Worm (Caenorhabditis elegans) whole organism, L1 larva: ENCODE results near the gene F29B9.1.
A peak's percentile ranks its signal among the peaks of the same experiment; 100 is the strongest.

Experiments
- C04F5.9 ChIP-seq: sonication (generic microtip); optimal IDR thresholded peaks from 2 replicates; lab custom pipeline; 2016; ENCODE audit warnings: missing genetic modification characterization, missing compliant biosample characterization
- C34B4.2 ChIP-seq: sonication (generic microtip); optimal IDR thresholded peaks from 2 replicates; lab custom pipeline; 2017; ENCODE audit warnings: mild to moderate bottlenecking, missing genetic modification characterization, missing compliant biosample characterization
- F16B12.6 ChIP-seq: fragments of 150-350 bp; optimal IDR thresholded peaks from 2 replicates; lab custom pipeline; 2014; ENCODE audit warnings: missing biosample characterization, missing genetic modification characterization
- Y116A8C.19 ChIP-seq: sonication (generic microtip); optimal IDR thresholded peaks from 2 replicates; lab custom pipeline; 2016; ENCODE audit warnings: missing compliant biosample characterization, missing genetic modification characterization, borderline replicate concordance
- alr-1 ChIP-seq: fragments of 200-800 bp; sonication (Bioruptor generic); optimal IDR thresholded peaks from 2 replicates; lab custom pipeline; 2018; ENCODE audit warnings: borderline replicate concordance, mild to moderate bottlenecking, missing genetic modification characterization, missing compliant biosample characterization
- aly-2 ChIP-seq: fragments of 150-350 bp; optimal IDR thresholded peaks from 2 replicates; lab custom pipeline; 2014; ENCODE audit warnings: missing biosample characterization, missing genetic modification characterization
- ama-1 ChIP-seq: fragments of 150-350 bp; optimal IDR thresholded peaks from 2 replicates; lab custom pipeline; 2014
- blmp-1 ChIP-seq: fragments of 150-350 bp; optimal IDR thresholded peaks from 2 replicates; lab custom pipeline; 2014; ENCODE audit warnings: missing biosample characterization, missing genetic modification characterization
- ceh-8 ChIP-seq: fragments of 200-800 bp; sonication (Bioruptor generic); optimal IDR thresholded peaks from 2 replicates; lab custom pipeline; 2018; ENCODE audit warnings: mild to moderate bottlenecking, missing genetic modification characterization, moderate library complexity, missing compliant biosample characterization
- ceh-90 ChIP-seq: sonication (generic microtip); optimal IDR thresholded peaks from 2 replicates; lab custom pipeline; 2016; ENCODE audit warnings: missing genetic modification characterization, missing compliant biosample characterization
- ces-1 ChIP-seq: fragments of 150-350 bp; optimal IDR thresholded peaks from 2 replicates; lab custom pipeline; 2014; ENCODE audit warnings: missing biosample characterization, missing genetic modification reagents, missing genetic modification characterization
- dpl-1 ChIP-seq, 3 experiments: fragments of 150-350 bp in 2 of 3; sonication (generic microtip) in 1 of 3; optimal IDR thresholded peaks; 2 replicates each; lab custom pipeline; 2014 to 2017; ENCODE audit warnings: missing biosample characterization in 3 of 3, missing genetic modification characterization in 3 of 3, missing genetic modification reagents in 3 of 3
- dsc-1 ChIP-seq: sonication (generic microtip); optimal IDR thresholded peaks from 2 replicates; lab custom pipeline; 2016; ENCODE audit warnings: mild to moderate bottlenecking, missing genetic modification characterization, missing compliant biosample characterization
- efl-1 ChIP-seq, 4 experiments: fragments of 150-350 bp; optimal IDR thresholded peaks in 3 of 4; peaks in 1 of 4; 1 replicate in 1 of 4; 2 replicates in 3 of 4; lab custom pipeline; 2014; ENCODE audit warnings: missing biosample characterization in 2 of 4, missing genetic modification characterization in 2 of 4, missing genetic modification reagents in 2 of 4
- egl-13 ChIP-seq: sonication (generic microtip); optimal IDR thresholded peaks from 2 replicates; lab custom pipeline; 2016; ENCODE audit warnings: missing genotype, missing genetic modification reagents, missing genetic modification characterization, missing compliant biosample characterization
- egl-27 ChIP-seq, 2 experiments: fragments of 150-350 bp in 1 of 2; sonication (generic microtip); optimal IDR thresholded peaks; 3 replicates each; lab custom pipeline; 2017 to 2018; ENCODE audit warnings: missing biosample characterization in 2 of 2, missing genetic modification characterization in 2 of 2, missing genetic modification reagents in 2 of 2
- elt-2 ChIP-seq: sonication (generic microtip); optimal IDR thresholded peaks from 2 replicates; lab custom pipeline; 2016; ENCODE audit warnings: missing genetic modification characterization, mild to moderate bottlenecking, inconsistent platforms, missing compliant biosample characterization, missing genetic modification reagents
- ets-5 ChIP-seq: fragments of 200-800 bp; sonication (Bioruptor generic); IDR thresholded peaks from 2 replicates; pipeline ENCODE4 v1.3.6; 2022; ENCODE audit warnings: missing genetic modification characterization, missing compliant biosample characterization
- fkh-8 ChIP-seq: sonication (generic microtip); optimal IDR thresholded peaks from 2 replicates; lab custom pipeline; 2016; ENCODE audit warnings: mild to moderate bottlenecking, missing genetic modification characterization, missing compliant biosample characterization
- fos-1 ChIP-seq: fragments of 150-350 bp; optimal IDR thresholded peaks from 2 replicates; lab custom pipeline; 2014; ENCODE audit warnings: missing biosample characterization, missing genetic modification characterization
- hlh-17 ChIP-seq: fragments of 200-800 bp; sonication (Bioruptor generic); optimal IDR thresholded peaks from 2 replicates; lab custom pipeline; 2018; ENCODE audit warnings: missing genetic modification characterization, mild to moderate bottlenecking, missing compliant biosample characterization, moderate library complexity, borderline replicate concordance
- hpl-2 ChIP-seq: fragments of 150-350 bp; optimal IDR thresholded peaks from 2 replicates; lab custom pipeline; 2014; ENCODE audit warnings: missing biosample characterization, missing genetic modification reagents, missing genetic modification characterization
- jun-1 ChIP-seq: fragments of 150-350 bp; optimal IDR thresholded peaks from 2 replicates; lab custom pipeline; 2014; ENCODE audit warnings: missing biosample characterization, missing genetic modification reagents, missing genetic modification characterization
- lin-14 ChIP-seq: fragments of 200-800 bp; sonication (Bioruptor generic); optimal IDR thresholded peaks from 2 replicates; lab custom pipeline; 2018; ENCODE audit warnings: mild to moderate bottlenecking, missing genetic modification characterization, moderate library complexity, missing compliant biosample characterization
- lin-39 ChIP-seq: fragments of 150-350 bp; optimal IDR thresholded peaks from 2 replicates; lab custom pipeline; 2014; ENCODE audit warnings: missing biosample characterization, missing genetic modification reagents, missing genetic modification characterization
- lsy-2 ChIP-seq, 2 experiments: fragments of 150-350 bp; optimal IDR thresholded peaks; 2 replicates each; lab custom pipeline; 2014; ENCODE audit warnings: missing biosample characterization in 2 of 2, missing genetic modification characterization in 2 of 2
- mab-9 ChIP-seq: fragments of 200-800 bp; sonication (Bioruptor generic); IDR thresholded peaks from 2 replicates; pipeline ENCODE4 v1.3.6; 2022; ENCODE audit warnings: missing genetic modification reagents, missing genetic modification characterization, missing compliant biosample characterization
- mdl-1 ChIP-seq, 2 experiments: fragments of 150-350 bp; optimal IDR thresholded peaks; 2 replicates each; lab custom pipeline; 2014 to 2017; ENCODE audit warnings: missing biosample characterization in 2 of 2, missing genetic modification characterization in 2 of 2, inconsistent platforms in 1 of 2
- mep-1 ChIP-seq: fragments of 150-350 bp; optimal IDR thresholded peaks from 2 replicates; lab custom pipeline; 2014; ENCODE audit warnings: missing biosample characterization, missing genetic modification characterization
- nhr-12 ChIP-seq: sonication (generic microtip); optimal IDR thresholded peaks from 2 replicates; lab custom pipeline; 2017; ENCODE audit warnings: missing biosample characterization, missing genetic modification characterization
- nhr-19 ChIP-seq: fragments of 200-800 bp; sonication (Bioruptor generic); conservative IDR thresholded peaks from 2 replicates; pipeline ENCODE4 v1.3.6; 2022; ENCODE audit warnings: missing genetic modification characterization, missing compliant biosample characterization
- nhr-237 ChIP-seq: fragments of 150-350 bp; optimal IDR thresholded peaks from 2 replicates; lab custom pipeline; 2014; ENCODE audit warnings: missing biosample characterization, missing genetic modification characterization
- nhr-28 ChIP-seq: fragments of 150-350 bp; optimal IDR thresholded peaks from 2 replicates; lab custom pipeline; 2014; ENCODE audit warnings: missing biosample characterization, missing genetic modification characterization
- nhr-47 ChIP-seq: sonication (generic microtip); optimal IDR thresholded peaks from 2 replicates; lab custom pipeline; 2016; ENCODE audit warnings: mild to moderate bottlenecking, missing genetic modification characterization, moderate library complexity, missing compliant biosample characterization
- nhr-71 ChIP-seq: sonication (generic microtip); optimal IDR thresholded peaks from 2 replicates; lab custom pipeline; 2016; ENCODE audit warnings: mild to moderate bottlenecking, missing genetic modification characterization, moderate library complexity, missing compliant biosample characterization
- nhr-77 ChIP-seq: fragments of 150-350 bp; optimal IDR thresholded peaks from 2 replicates; lab custom pipeline; 2014; ENCODE audit warnings: missing biosample characterization, missing genetic modification characterization
- nhr-84 ChIP-seq: sonication (generic microtip); optimal IDR thresholded peaks from 2 replicates; lab custom pipeline; 2017; ENCODE audit warnings: missing biosample characterization, missing genetic modification characterization
- pag-3 ChIP-seq: sonication (generic microtip); optimal IDR thresholded peaks from 2 replicates; lab custom pipeline; 2017; ENCODE audit warnings: missing genetic modification characterization, mild to moderate bottlenecking, missing compliant biosample characterization, antibody characterized with exemption, borderline replicate concordance; ENCODE audit not compliant: insufficient read depth
- pqm-1 ChIP-seq: sonication (generic microtip); optimal IDR thresholded peaks from 3 replicates; lab custom pipeline; 2017; ENCODE audit warnings: missing biosample characterization, missing genetic modification characterization
- skn-1 ChIP-seq: fragments of 150-350 bp; optimal IDR thresholded peaks from 2 replicates; lab custom pipeline; 2014; ENCODE audit warnings: missing biosample characterization, missing genetic modification characterization
- snu-23 ChIP-seq: sonication (generic microtip); optimal IDR thresholded peaks from 2 replicates; lab custom pipeline; 2016; ENCODE audit warnings: missing genetic modification characterization, missing compliant biosample characterization
- sox-4 ChIP-seq: sonication (generic microtip); optimal IDR thresholded peaks from 2 replicates; lab custom pipeline; 2016; ENCODE audit warnings: missing genetic modification characterization, missing compliant biosample characterization
- sptf-1 ChIP-seq: fragments of 150-350 bp; optimal IDR thresholded peaks from 2 replicates; lab custom pipeline; 2014; ENCODE audit warnings: missing biosample characterization, missing genetic modification characterization
- tbx-2 ChIP-seq: sonication (generic microtip); optimal IDR thresholded peaks from 2 replicates; lab custom pipeline; 2016; ENCODE audit warnings: missing genetic modification characterization, missing compliant biosample characterization
- tlp-1 ChIP-seq: fragments of 150-350 bp; optimal IDR thresholded peaks from 2 replicates; lab custom pipeline; 2014; ENCODE audit warnings: missing biosample characterization, missing genetic modification characterization
- unc-130 ChIP-seq: fragments of 150-350 bp; optimal IDR thresholded peaks from 2 replicates; lab custom pipeline; 2017; ENCODE audit warnings: missing biosample characterization, missing genetic modification characterization, inconsistent platforms
- unc-30 ChIP-seq: sonication (generic microtip); optimal IDR thresholded peaks from 2 replicates; lab custom pipeline; 2017; ENCODE audit warnings: missing biosample characterization, missing genetic modification characterization
- unc-86 ChIP-seq: sonication (generic microtip); optimal IDR thresholded peaks from 2 replicates; lab custom pipeline; 2016; ENCODE audit warnings: missing genetic modification characterization, missing compliant biosample characterization
- unc-98 ChIP-seq: fragments of 200-800 bp; sonication (Bioruptor generic); IDR thresholded peaks from 2 replicates; pipeline ENCODE4 v1.3.6; 2022; ENCODE audit warnings: missing genetic modification characterization, missing compliant biosample characterization
- zag-1 ChIP-seq: fragments of 150-350 bp; optimal IDR thresholded peaks from 2 replicates; lab custom pipeline; 2014; ENCODE audit warnings: missing biosample characterization, missing genetic modification characterization
- ztf-4 ChIP-seq: fragments of 150-350 bp; optimal IDR thresholded peaks from 2 replicates; lab custom pipeline; 2014; ENCODE audit warnings: missing biosample characterization, missing genetic modification characterization

The F29B9.1 gene

ce11 chrIV:4649460-4649859, 15.7 kb upstream of the F29B9.1 start, which contains the start of gene F29B9.7 (continued):
- TF ChIP-seq nhr-47 (no peak), unc-86 (no peak)
- TF ChIP-seq, all 84 proteins: peak for 0

DNA sequence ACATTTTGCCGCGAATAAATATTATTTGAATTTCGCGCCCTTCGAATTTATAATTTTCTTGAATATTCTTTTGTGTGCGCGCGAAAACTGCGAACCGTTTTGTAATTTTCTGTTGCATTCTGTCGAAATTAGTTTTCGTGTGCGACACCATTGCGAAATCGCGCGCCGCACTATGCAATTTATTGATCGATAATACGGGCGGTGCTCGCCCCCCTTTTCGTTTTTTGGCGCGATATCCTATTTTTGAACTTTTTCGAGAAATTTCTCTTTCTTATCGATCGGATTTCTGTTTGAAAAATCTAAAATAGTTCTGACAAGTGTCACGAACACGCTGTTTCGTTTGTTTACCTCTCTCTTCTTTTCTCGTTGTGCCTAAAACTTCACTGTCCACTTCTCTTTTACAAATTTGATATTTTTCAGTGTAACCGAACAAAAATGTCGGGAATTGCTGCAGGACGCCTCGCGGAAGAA, 14.5 kb upstream of the F29B9.1 start, which contains the start of gene ubc-9:
Gene ubc-9 (plus strand): TSS at position 421 of the 471 bp plus-strand sequence.
- TF ChIP-seq unc-98 (GFP tag; lab: Robert Waterston, UW) (no peak), skn-1 (tag; lab: Kevin White, UChicago) (peak; percentile 56), unc-130 (tag; lab: Kevin White, UChicago) (no peak), egl-27 (tag; optimal IDR thresholded peaks at IDR 0.05; lab: Kevin White, UChicago) (no peak), nhr-12 (tag; lab: Kevin White, UChicago) (no peak), ets-5 (no peak), F16B12.6 (peak; percentile 16), elt-2 (tag; lab: Kevin White, UChicago) (peak; percentile 31), egl-13 (tag; lab: Kevin White, UChicago) (peak; percentile 54), pag-3 (tag; lab: Kevin White, UChicago) (no peak), ama-1 (no peak), ceh-90 (tag; lab: Kevin White, UChicago) (no peak), sox-4 (peak; percentile 35), fos-1 (no peak), mab-9 (GFP tag; lab: Robert Waterston, UW) (no peak), fkh-8 (tag; lab: Kevin White, UChicago) (peak; percentile 72), lsy-2 (tag; optimal IDR thresholded peaks at IDR 0.05; lab: Kevin White, UChicago) (peak; percentile 74 to 76), nhr-237 (tag; lab: Kevin White, UChicago) (no peak), C04F5.9 (tag; lab: Kevin White, UChicago) (peak; percentile 30), tbx-2 (tag; lab: Kevin White, UChicago) (peak; percentile 78), nhr-77 (tag; lab: Kevin White, UChicago) (peak; percentile 43), nhr-71 (peak; percentile 88), jun-1 (tag; lab: Kevin White, UChicago) (no peak), zag-1 (tag; lab: Kevin White, UChicago) (no peak), snu-23 (GFP tag; lab: Kevin White, UChicago) (peak; percentile 88), mdl-1 (tag; optimal IDR thresholded peaks at IDR 0.05; lab: Kevin White, UChicago) (peak in 1 of 2 experiments; percentile 33), hlh-17 (no peak), dsc-1 (tag; lab: Kevin White, UChicago) (peak; percentile 72), hpl-2 (GFP tag; lab: Kevin White, UChicago) (no peak), ceh-8 (GFP tag; lab: Kevin White, UChicago) (no peak), nhr-28 (no peak), C34B4.2 (tag; lab: Kevin White, UChicago) (peak; percentile 93), efl-1 (optimal IDR thresholded peaks at IDR 0.05; lab: Kevin White, UChicago) (peak; percentile 71 to 72), efl-1 (GFP tag; optimal IDR thresholded peaks at IDR 0.05 in 1 of 2; lab: Kevin White, UChicago) (peak; percentile 64 to 96), nhr-84 (tag; lab: Kevin White, UChicago) (no peak), Y116A8C.19 (tag; lab: Kevin White, UChicago) (no peak), ces-1 (GFP tag; lab: Kevin White, UChicago) (no peak), tlp-1 (tag; lab: Kevin White, UChicago) (no peak), dpl-1 (GFP tag; optimal IDR thresholded peaks at IDR 0.05; lab: Kevin White, UChicago) (peak; percentile 69 to 80 (median 72)), unc-86 (peak; percentile 70), mep-1 (tag; lab: Kevin White, UChicago) (peak; percentile 51), pqm-1 (tag; lab: Kevin White, UChicago) (no peak), nhr-19 (peak; percentile 81), unc-30 (no peak), ztf-4 (tag; lab: Kevin White, UChicago) (peak; percentile 26), alr-1 (tag; lab: Kevin White, UChicago) (no peak), sptf-1 (tag; lab: Kevin White, UChicago) (no peak), blmp-1 (tag; lab: Kevin White, UChicago) (peak; percentile 49), aly-2 (tag; lab: Kevin White, UChicago) (no peak), lin-14 (GFP tag; lab: Kevin White, UChicago) (peak; percentile 83), lin-39 (tag; lab: Kevin White, UChicago) (no peak)
